Fruit fly (Drosophila melanogaster) whole organism, pupa: ENCODE results near the gene CG3226.

ENCODE experiments used
- CG10348 ChIP-seq: fragments of 200-800 bp; sonication (Bioruptor generic); IDR thresholded peaks from 2 replicates; pipeline ENCODE4 v1.3.6; 2022; ENCODE audit warnings: missing biosample characterization, missing genetic modification characterization
- CG12605 ChIP-seq: fragments of 200-800 bp; sonication (Bioruptor generic); IDR thresholded peaks from 2 replicates; pipeline ENCODE4 v1.3.6; 2022; ENCODE audit warnings: missing biosample characterization, missing genetic modification characterization
- CG13204 ChIP-seq: fragments of 200-800 bp; sonication (Bioruptor generic); optimal IDR thresholded peaks from 2 replicates; lab custom pipeline; 2018; ENCODE audit warnings: missing biosample characterization, mild to moderate bottlenecking, missing genetic modification characterization, moderate library complexity
- CG14655 ChIP-seq: fragments of 200-800 bp; sonication (Bioruptor generic); optimal IDR thresholded peaks from 3 replicates; lab custom pipeline; 2017; ENCODE audit warnings: mild to moderate bottlenecking, missing biosample characterization, missing genetic modification reagents, missing genetic modification characterization
- CG15710 ChIP-seq: fragments of 200-800 bp; sonication (Bioruptor generic); optimal IDR thresholded peaks from 2 replicates; lab custom pipeline; 2018; ENCODE audit warnings: missing biosample characterization, mild to moderate bottlenecking, missing genetic modification characterization, moderate library complexity
- CG17806 ChIP-seq: fragments of 200-800 bp; sonication (Bioruptor generic); optimal IDR thresholded peaks from 2 replicates; lab custom pipeline; 2018; ENCODE audit warnings: missing biosample characterization, mild to moderate bottlenecking, missing genetic modification characterization, moderate library complexity
- CG4496 ChIP-seq: fragments of 200-800 bp; sonication (Bioruptor generic); IDR thresholded peaks from 3 replicates; pipeline ENCODE4 v1.3.6; 2022; ENCODE audit warnings: missing biosample characterization, missing genetic modification characterization
- CG9948 ChIP-seq: fragments of 200-800 bp; sonication (Bioruptor generic); optimal IDR thresholded peaks from 2 replicates; lab custom pipeline; 2018; ENCODE audit warnings: missing biosample characterization, mild to moderate bottlenecking, missing genetic modification characterization, moderate library complexity
- EcR ChIP-seq: fragments of 200-800 bp; sonication (Bioruptor generic); optimal IDR thresholded peaks from 3 replicates; lab custom pipeline; 2019; ENCODE audit warnings: missing biosample characterization, missing genetic modification characterization, mild to moderate bottlenecking, moderate library complexity, missing genetic modification reagents
- Pif1A ChIP-seq: fragments of 200-800 bp; sonication (Bioruptor generic); optimal IDR thresholded peaks from 3 replicates; lab custom pipeline; 2016; ENCODE audit warnings: missing biosample characterization, missing genetic modification characterization
- fd96Ca ChIP-seq: fragments of 200-800 bp; sonication (Bioruptor generic); IDR thresholded peaks from 3 replicates; pipeline ENCODE4 v1.3.6; 2022; ENCODE audit warnings: missing biosample characterization, missing genetic modification characterization
- gl ChIP-seq: fragments of 200-800 bp; sonication (Bioruptor generic); optimal IDR thresholded peaks from 2 replicates; lab custom pipeline; 2018; ENCODE audit warnings: missing biosample characterization, mild to moderate bottlenecking, missing genetic modification characterization
- rn ChIP-seq: fragments of 200-800 bp; sonication (Bioruptor generic); IDR thresholded peaks from 2 replicates; pipeline ENCODE4 v1.3.6; 2022; ENCODE audit warnings: missing biosample characterization, missing genetic modification characterization

DNA sequence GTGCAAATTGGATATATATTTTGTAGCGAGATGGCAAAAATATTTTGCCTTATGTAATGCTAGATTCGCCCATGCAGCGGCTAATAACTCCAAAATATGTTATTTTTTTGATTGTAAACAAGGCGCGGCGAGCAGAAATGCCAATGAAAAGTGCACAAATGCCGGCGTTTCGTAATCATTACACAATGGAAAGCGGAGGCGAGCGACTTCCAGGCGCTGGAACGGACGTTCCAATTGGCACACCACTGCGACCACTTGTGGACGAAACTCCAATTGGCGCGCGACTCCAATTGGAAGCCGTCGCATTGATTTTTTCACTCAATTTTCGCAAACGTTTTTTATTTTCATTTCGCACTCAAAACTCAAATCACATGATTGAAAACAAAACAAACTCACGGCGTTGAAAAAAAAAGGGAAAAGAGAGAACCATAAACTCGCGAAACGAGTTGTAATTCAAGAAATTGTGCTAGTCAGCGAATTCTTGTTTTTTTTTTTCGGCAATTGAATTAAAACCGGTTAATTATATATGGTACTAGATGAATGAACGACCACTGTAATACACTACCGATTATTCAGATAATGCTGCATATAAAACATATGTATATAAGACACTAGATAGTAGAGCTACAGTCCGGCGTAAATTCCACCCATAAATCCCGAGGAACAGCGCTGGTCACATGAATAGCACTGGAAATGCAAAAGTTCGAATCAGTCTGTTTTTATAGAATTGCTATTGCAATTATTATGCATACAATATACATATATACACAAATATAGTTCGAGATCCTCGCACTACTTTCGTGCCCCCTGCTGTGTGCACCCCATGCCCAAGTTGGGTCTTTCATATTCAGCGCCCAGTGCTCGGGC lies 24.8 kb upstream of the CG3226 start, which contains the start of gene ND-ASHI:
- TF ChIP-seq rn (peak; percentile 92), CG4496 (GFP tag; lab: Robert Waterston, UW) (peak; percentile 99), gl (tag; lab: Kevin White, UChicago) (peak; percentile 92), fd96Ca (GFP tag; lab: Robert Waterston, UW) (peak; percentile 98), Pif1A (GFP tag; lab: Kevin White, UChicago) (peak; percentile 97), CG14655 (peak; percentile 97), CG12605 (peak; percentile 97), EcR (GFP tag; lab: Kevin White, UChicago) (peak; percentile 61), CG10348 (GFP tag; lab: Robert Waterston, UW) (peak; percentile 89), CG17806 (tag; lab: Kevin White, UChicago) (peak; percentile 95), CG13204 (peak; percentile 93), CG15710 (peak; percentile 97), CG9948 (tag; lab: Kevin White, UChicago) (peak; percentile 95)
